Worm (Caenorhabditis elegans) whole organism, L2 larva: ENCODE results near the gene C35D10.6.

Source experiments
- F13H6.1 ChIP-seq: sonication (generic microtip); optimal IDR thresholded peaks from 2 replicates; lab custom pipeline; 2016; ENCODE audit warnings: missing genetic modification characterization, missing compliant biosample characterization
- alr-1 ChIP-seq: fragments of 150-350 bp; optimal IDR thresholded peaks from 2 replicates; lab custom pipeline; 2014; ENCODE audit warnings: missing biosample characterization, missing genetic modification characterization
- ama-1 ChIP-seq: fragments of 150-350 bp; optimal IDR thresholded peaks from 2 replicates; lab custom pipeline; 2018; ENCODE audit warnings: inconsistent platforms
- egl-27 ChIP-seq: sonication (generic microtip); optimal IDR thresholded peaks from 3 replicates; lab custom pipeline; 2017; ENCODE audit warnings: missing biosample characterization, missing genetic modification reagents, missing genetic modification characterization
- elt-1 ChIP-seq: fragments of 150-350 bp; optimal IDR thresholded peaks from 2 replicates; lab custom pipeline; 2014; ENCODE audit warnings: missing biosample characterization, missing genetic modification characterization
- skn-1 ChIP-seq: sonication (generic microtip); optimal IDR thresholded peaks from 2 replicates; lab custom pipeline; 2017; ENCODE audit warnings: missing biosample characterization, missing genetic modification characterization

ce11 chrIII:4861744-4862401 is 2.7 kb downstream of the C35D10.6 start, which contains the start of the genes C35D10.10 and C35D10.5:
- TF ChIP-seq F13H6.1 (tag; lab: Kevin White, UChicago) (no peak), alr-1 (tag; lab: Kevin White, UChicago) (no peak), skn-1 (tag; lab: Kevin White, UChicago) (no peak), ama-1 (lab: Kevin White, UChicago) (no peak), egl-27 (no peak), elt-1 (tag; lab: Kevin White, UChicago) (no peak)
